Worm (Caenorhabditis elegans) whole organism, midembryonic: Measurements from ENCODE around the gene tag-329.

ENCODE experiments used
- T22C8.4 ChIP-seq: fragments of 200-800 bp; sonication (Bioruptor generic); IDR thresholded peaks from 2 replicates; pipeline ENCODE4 v1.3.6; 2022; ENCODE audit warnings: missing genetic modification characterization, missing compliant biosample characterization
- cog-1 ChIP-seq: sonication (generic microtip); optimal IDR thresholded peaks from 2 replicates; lab custom pipeline; 2016; ENCODE audit warnings: missing genetic modification characterization, missing compliant biosample characterization
- flt-1 ChIP-seq: fragments of 200-800 bp; sonication (Bioruptor generic); IDR thresholded peaks from 2 replicates; pipeline ENCODE4 v1.3.6; 2022; ENCODE audit warnings: missing genetic modification characterization, missing compliant biosample characterization
- klf-2 ChIP-seq: fragments of 200-800 bp; sonication (Bioruptor generic); conservative IDR thresholded peaks from 2 replicates; pipeline ENCODE4 v1.3.6; 2022; ENCODE audit warnings: missing genetic modification reagents, missing genetic modification characterization, missing compliant biosample characterization
- med-1 ChIP-seq: sonication (generic microtip); optimal IDR thresholded peaks from 2 replicates; lab custom pipeline; 2017; ENCODE audit warnings: missing genetic modification characterization, mild to moderate bottlenecking, missing compliant biosample characterization, antibody characterized with exemption, missing genetic modification reagents; ENCODE audit not compliant: insufficient read depth
- ref-1 ChIP-seq: fragments of 200-800 bp; sonication (Bioruptor generic); conservative IDR thresholded peaks from 2 replicates; pipeline ENCODE4 v1.3.6; 2022; ENCODE audit warnings: missing genetic modification reagents, missing genetic modification characterization, missing compliant biosample characterization
- tab-1 ChIP-seq: fragments of 200-800 bp; sonication (Bioruptor generic); IDR thresholded peaks from 2 replicates; pipeline ENCODE4 v1.3.6; 2022; ENCODE audit warnings: missing genetic modification characterization, missing compliant biosample characterization
- ztf-23 ChIP-seq: fragments of 200-800 bp; sonication (Bioruptor generic); IDR thresholded peaks from 2 replicates; pipeline ENCODE4 v1.3.6; 2022; ENCODE audit warnings: missing genetic modification reagents, missing genetic modification characterization, missing compliant biosample characterization
- ztf-29 ChIP-seq: fragments of 200-800 bp; sonication (Bioruptor generic); IDR thresholded peaks from 2 replicates; pipeline ENCODE4 v1.3.6; 2022; ENCODE audit warnings: missing genetic modification reagents, missing genetic modification characterization, missing compliant biosample characterization

tag-329 gene

ce11 chrV:9534621-9535020 is at the start of gene tag-329:
tag-329 (plus strand) TSS chrV:9534921.
- TF ChIP-seq T22C8.4 (GFP tag; lab: Robert Waterston, UW) (no peak), cog-1 (tag; lab: Kevin White, UChicago) (no peak), ztf-23 (GFP tag; lab: Robert Waterston, UW) (no peak), med-1 (no peak), klf-2 (GFP tag; lab: Robert Waterston, UW) (no peak), ref-1 (GFP tag; lab: Robert Waterston, UW) (no peak), flt-1 (no peak), ztf-29 (GFP tag; lab: Robert Waterston, UW) (no peak), tab-1 (GFP tag; lab: Robert Waterston, UW) (no peak)

DNA sequence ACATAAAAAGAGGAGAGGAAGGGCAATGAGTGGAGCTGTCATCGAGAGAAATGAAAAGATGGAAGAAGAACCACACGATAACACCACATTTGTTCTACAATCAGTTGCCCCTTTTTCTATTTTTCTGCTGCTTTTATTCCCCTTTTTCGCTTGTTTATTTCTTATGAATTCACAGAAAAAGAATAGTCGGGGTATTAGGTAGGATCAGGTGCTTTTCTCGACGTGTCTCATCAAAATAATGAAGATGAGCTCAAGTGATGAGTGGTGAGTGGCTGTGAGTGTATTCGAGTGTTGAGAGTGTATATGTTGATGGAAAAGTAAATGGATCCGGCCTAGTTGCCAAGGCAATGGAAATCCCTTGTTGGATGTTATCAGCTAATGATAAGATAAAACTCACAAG is 49.2 kb upstream of the tag-329 start:
- no peak for TF ChIP-seq ztf-29 (GFP tag; lab: Robert Waterston, UW)
- no peak for TF ChIP-seq T22C8.4 (GFP tag; lab: Robert Waterston, UW)
- TF ChIP-seq ref-1 (GFP tag; lab: Robert Waterston, UW) = no peak
- TF ChIP-seq ztf-23 (GFP tag; lab: Robert Waterston, UW) = no peak

ce11 chrV:9489411-9489810 is 45.3 kb upstream of the tag-329 start, which contains the start of gene K06A4.10:
K06A4.10 (minus strand) TSS chrV:9489800.
- TF ChIP-seq cog-1 (tag; lab: Kevin White, UChicago) (no peak), tab-1 (GFP tag; lab: Robert Waterston, UW) (no peak), ref-1 (GFP tag; lab: Robert Waterston, UW) (no peak), T22C8.4 (GFP tag; lab: Robert Waterston, UW) (no peak), klf-2 (GFP tag; lab: Robert Waterston, UW) (no peak), ztf-23 (GFP tag; lab: Robert Waterston, UW) (no peak), flt-1 (no peak), ztf-29 (GFP tag; lab: Robert Waterston, UW) (no peak), med-1 (no peak)

ce11 chrV:9491440-9492160 is 43.1 kb upstream of the tag-329 start, which contains the start of gene K06A4.7:
K06A4.7 (minus strand) TSS chrV:9491490.
- no peak for TF ChIP-seq T22C8.4 (GFP tag; lab: Robert Waterston, UW)
- TF ChIP-seq ref-1 (GFP tag; lab: Robert Waterston, UW) = no peak
- TF ChIP-seq tab-1 (GFP tag; lab: Robert Waterston, UW) = no peak
- no peak for TF ChIP-seq ztf-29 (GFP tag; lab: Robert Waterston, UW)
- TF ChIP-seq flt-1 = no peak
- no peak for TF ChIP-seq med-1
- no peak for TF ChIP-seq klf-2 (GFP tag; lab: Robert Waterston, UW)
- TF ChIP-seq cog-1 (tag; lab: Kevin White, UChicago) = no peak
- TF ChIP-seq ztf-23 (GFP tag; lab: Robert Waterston, UW) = no peak

- no peak for TF ChIP-seq T22C8.4 (GFP tag; lab: Robert Waterston, UW)
- no peak for TF ChIP-seq ref-1 (GFP tag; lab: Robert Waterston, UW)
- TF ChIP-seq tab-1 (GFP tag; lab: Robert Waterston, UW) = no peak
- TF ChIP-seq ztf-23 (GFP tag; lab: Robert Waterston, UW) = no peak
- no peak for TF ChIP-seq flt-1
- TF ChIP-seq klf-2 (GFP tag; lab: Robert Waterston, UW) = no peak
- TF ChIP-seq med-1 = no peak
- no peak for TF ChIP-seq cog-1 (tag; lab: Kevin White, UChicago)
- TF ChIP-seq ztf-29 (GFP tag; lab: Robert Waterston, UW) = no peak
Measured at ce11 chrV:9492460-9492859, 42.3 kb upstream of the tag-329 start.

DNA sequence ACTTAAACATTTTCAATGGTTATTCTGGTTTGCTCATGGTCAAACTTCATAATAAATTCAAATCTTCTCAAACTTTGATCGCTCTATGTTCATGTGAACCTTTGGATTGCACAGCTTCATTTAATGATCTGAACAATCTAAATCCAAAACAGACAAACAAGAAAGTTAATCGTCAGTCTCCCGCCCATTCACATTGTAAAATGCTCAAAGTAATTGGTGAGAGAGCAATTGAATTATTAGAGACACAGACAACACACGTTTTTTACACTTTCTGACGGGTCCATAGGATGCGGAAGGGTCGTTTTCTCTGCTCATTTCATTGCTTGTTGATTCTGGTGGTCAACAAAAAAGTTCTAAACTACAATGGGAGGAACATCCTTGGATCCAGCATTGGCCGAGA is 38.0 kb upstream of the tag-329 start, which contains the start of gene gsnl-1:
Gene gsnl-1 (plus strand): TSS at position 301 of the 400 bp plus-strand sequence.
- TF ChIP-seq med-1 (no peak), cog-1 (tag; lab: Kevin White, UChicago) (no peak), ztf-29 (GFP tag; lab: Robert Waterston, UW) (no peak), tab-1 (GFP tag; lab: Robert Waterston, UW) (no peak), ref-1 (GFP tag; lab: Robert Waterston, UW) (no peak), klf-2 (GFP tag; lab: Robert Waterston, UW) (no peak), ztf-23 (GFP tag; lab: Robert Waterston, UW) (no peak), flt-1 (no peak), T22C8.4 (GFP tag; lab: Robert Waterston, UW) (no peak)

DNA sequence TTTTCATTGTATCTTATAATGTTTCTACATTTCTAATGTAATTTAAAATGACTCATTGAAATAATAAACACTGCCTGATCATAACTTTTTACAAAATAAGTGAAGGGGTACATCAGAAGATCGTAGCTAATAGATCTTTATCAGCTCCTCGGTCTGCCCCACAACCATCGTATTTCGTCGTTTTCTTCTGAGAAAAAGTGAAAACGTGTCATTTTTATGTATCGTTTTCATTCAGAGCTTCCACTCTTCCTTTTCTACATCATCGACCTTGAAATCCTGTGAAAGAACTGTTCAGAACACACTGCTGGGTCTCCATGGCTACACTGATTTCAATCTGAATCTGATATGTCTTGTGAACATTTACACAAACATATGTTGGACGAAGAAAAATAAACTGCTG is 35.4 kb upstream of the tag-329 start:
- no peak for TF ChIP-seq med-1
- TF ChIP-seq flt-1 = no peak
- TF ChIP-seq ztf-29 (GFP tag; lab: Robert Waterston, UW) = no peak
- no peak for TF ChIP-seq tab-1 (GFP tag; lab: Robert Waterston, UW)
- no peak for TF ChIP-seq ztf-23 (GFP tag; lab: Robert Waterston, UW)
- TF ChIP-seq T22C8.4 (GFP tag; lab: Robert Waterston, UW) = no peak
- TF ChIP-seq klf-2 (GFP tag; lab: Robert Waterston, UW) = no peak
- TF ChIP-seq ref-1 (GFP tag; lab: Robert Waterston, UW) = no peak
- no peak for TF ChIP-seq cog-1 (tag; lab: Kevin White, UChicago)

- no peak for TF ChIP-seq ref-1 (GFP tag; lab: Robert Waterston, UW)
- no peak for TF ChIP-seq tab-1 (GFP tag; lab: Robert Waterston, UW)
- no peak for TF ChIP-seq ztf-23 (GFP tag; lab: Robert Waterston, UW)
Measured at ce11 chrV:9500826-9501451, 33.8 kb upstream of the tag-329 start, which contains the start of gene swt-5. swt-5 (plus strand) TSS chrV:9501401.

ce11 chrV:9503152-9503817 is 31.4 kb upstream of the tag-329 start:
- TF ChIP-seq flt-1 (peak; percentile 97), tab-1 (GFP tag; lab: Robert Waterston, UW) (peak; percentile 94), klf-2 (GFP tag; lab: Robert Waterston, UW) (peak; percentile 83), cog-1 (tag; lab: Kevin White, UChicago) (peak; percentile 78), ztf-23 (GFP tag; lab: Robert Waterston, UW) (peak; percentile 95), ztf-29 (GFP tag; lab: Robert Waterston, UW) (peak; percentile 79; the same call in 1 of the 2 replicates), ref-1 (GFP tag; lab: Robert Waterston, UW) (peak; percentile 84), T22C8.4 (GFP tag; lab: Robert Waterston, UW) (peak; percentile 95), med-1 (peak; percentile 41)
